Fruit fly (Drosophila melanogaster): ENCODE data around the gene Tasp1.

Tasp1 gene

dm6 chr3L:16060806-16061600 lies 26.3 kb downstream of the Tasp1 start (continued):
- TF ChIP-seq pdm3 (GFP tag; optimal IDR thresholded peaks at IDR 0.05) = no peak
- no peak for TF ChIP-seq Gug (GFP tag; IDR thresholded peaks at IDR 0.05)
- peak; percentile 77 for TF ChIP-seq svp (GFP tag)
- TF ChIP-seq CG8119 (GFP tag; IDR thresholded peaks at IDR 0.05) = peak; percentile 40; the same call in 2 of the 3 replicates
- peak; percentile 45 for TF ChIP-seq esn (GFP tag; optimal IDR thresholded peaks at IDR 0.05)
- TF ChIP-seq CG7368 (GFP tag; optimal IDR thresholded peaks at IDR 0.05) = no peak
- TF ChIP-seq OdsH (GFP tag; optimal IDR thresholded peaks at IDR 0.05) = peak; percentile 38
- no peak for TF ChIP-seq achi (GFP tag; optimal IDR thresholded peaks at IDR 0.05)
- TF ChIP-seq CG6792 (GFP tag; optimal IDR thresholded peaks at IDR 0.05) = peak; percentile 32
- no peak for TF ChIP-seq CG15336 (GFP tag; IDR thresholded peaks at IDR 0.05)
- TF ChIP-seq fkh (GFP tag; optimal IDR thresholded peaks at IDR 0.05) = no peak
- TF ChIP-seq vri (GFP tag; optimal IDR thresholded peaks at IDR 0.05) = peak; percentile 7
- no peak for TF ChIP-seq CG6808 (GFP tag; optimal IDR thresholded peaks at IDR 0.05)
- peak; percentile 36 for TF ChIP-seq lz (GFP tag; optimal IDR thresholded peaks at IDR 0.05)
- TF ChIP-seq Hr38 (GFP tag; optimal IDR thresholded peaks at IDR 0.05) = no peak
- no peak for TF ChIP-seq Ets96B (tag; optimal IDR thresholded peaks at IDR 0.05)
- no peak for TF ChIP-seq Met (GFP tag; optimal IDR thresholded peaks at IDR 0.05)
- no peak for TF ChIP-seq CG32006 (GFP tag; optimal IDR thresholded peaks at IDR 0.05)
- peak; percentile 58 for TF ChIP-seq acj6 (GFP tag; optimal IDR thresholded peaks at IDR 0.05)
- peak; percentile 62 for TF ChIP-seq Hr4 (GFP tag; optimal IDR thresholded peaks at IDR 0.05)
- TF ChIP-seq CG8632 (GFP tag; optimal IDR thresholded peaks at IDR 0.05) = peak; percentile 16
- no peak for TF ChIP-seq CG8319 (GFP tag; optimal IDR thresholded peaks at IDR 0.05)
- TF ChIP-seq CG1621 (tag; optimal IDR thresholded peaks at IDR 0.05) = no peak
- no peak for TF ChIP-seq Blimp-1 (GFP tag; optimal IDR thresholded peaks at IDR 0.05)
- TF ChIP-seq CG6854 (GFP tag; optimal IDR thresholded peaks at IDR 0.05) = no peak
- no peak for TF ChIP-seq Lpt (GFP tag; optimal IDR thresholded peaks at IDR 0.05)
- TF ChIP-seq CG9139 (GFP tag; optimal IDR thresholded peaks at IDR 0.05) = no peak
- peak; percentile 10; the same call in 2 of the 3 replicates for TF ChIP-seq eg (GFP tag; IDR thresholded peaks at IDR 0.05)
- TF ChIP-seq net (GFP tag; optimal IDR thresholded peaks at IDR 0.05) = peak; percentile 24
- TF ChIP-seq Sox102F (GFP tag; optimal IDR thresholded peaks at IDR 0.05) = no peak
- TF ChIP-seq Sox15 (GFP tag; optimal IDR thresholded peaks at IDR 0.05) = no peak
- no peak for TF ChIP-seq Smox (GFP tag; optimal IDR thresholded peaks at IDR 0.05)
- TF ChIP-seq Eip78C (GFP tag) = no peak
- peak; percentile 92 for TF ChIP-seq dsx (GFP tag; optimal IDR thresholded peaks at IDR 0.05; ENCODE audit: poor library complexity, severe bottlenecking)
- TF ChIP-seq Eip93F (GFP tag; optimal IDR thresholded peaks at IDR 0.05) = no peak
- no peak for TF ChIP-seq Sox14 (GFP tag; optimal IDR thresholded peaks at IDR 0.05)
- TF ChIP-seq Ets21C (GFP tag; optimal IDR thresholded peaks at IDR 0.05) = no peak
- no peak for TF ChIP-seq fd85E (GFP tag; optimal IDR thresholded peaks at IDR 0.05)
- no peak for TF ChIP-seq dac (GFP tag; optimal IDR thresholded peaks at IDR 0.05)
- no peak for TF ChIP-seq Eip75B (GFP tag; optimal IDR thresholded peaks at IDR 0.05)
- no peak for TF ChIP-seq CG6163 (GFP tag; IDR thresholded peaks at IDR 0.05)
- no peak for TF ChIP-seq CG16779 (tag; optimal IDR thresholded peaks at IDR 0.05)
- TF ChIP-seq salr (GFP tag; optimal IDR thresholded peaks at IDR 0.05) = peak in 1 of 2 experiments; percentile 49
